Fruit fly (Drosophila melanogaster) whole organism, embryonic: ENCODE results near the gene eys.

Experiments used
- B-H2 ChIP-seq: fragments of 200-800 bp; sonication (Bioruptor generic); optimal IDR thresholded peaks from 2 replicates; lab custom pipeline; 2018; ENCODE audit warnings: missing biosample characterization, mild to moderate bottlenecking, missing genetic modification characterization
- CG11093 ChIP-seq: fragments of 200-800 bp; sonication (Bioruptor generic); IDR thresholded peaks from 3 replicates; pipeline ENCODE4 v1.3.6; 2022; ENCODE audit warnings: missing biosample characterization, missing genetic modification characterization
- CG11504 ChIP-seq: fragments of 200-800 bp; sonication (Bioruptor generic); optimal IDR thresholded peaks from 3 replicates; lab custom pipeline; 2019; ENCODE audit warnings: missing biosample characterization, mild to moderate bottlenecking, missing genetic modification characterization, moderate library complexity
- CG11560 ChIP-seq: fragments of 200-800 bp; sonication (Bioruptor generic); IDR thresholded peaks from 3 replicates; pipeline ENCODE4 v1.3.6; 2022; ENCODE audit warnings: missing biosample characterization, missing genetic modification characterization
- CG11696 ChIP-seq: fragments of 200-800 bp; sonication (Bioruptor generic); IDR thresholded peaks from 2 replicates; pipeline ENCODE4 v1.3.6; 2022; ENCODE audit warnings: missing biosample characterization, missing genetic modification characterization
- CG12071 ChIP-seq: fragments of 200-800 bp; sonication (Bioruptor generic); optimal IDR thresholded peaks from 3 replicates; lab custom pipeline; 2018; ENCODE audit warnings: missing biosample characterization, mild to moderate bottlenecking, missing genetic modification characterization
- CG12236 ChIP-seq: fragments of 200-800 bp; sonication (Bioruptor generic); optimal IDR thresholded peaks from 2 replicates; lab custom pipeline; 2016; ENCODE audit warnings: missing biosample characterization, missing genetic modification characterization
- CG12299 ChIP-seq: fragments of 200-800 bp; sonication (Bioruptor generic); optimal IDR thresholded peaks from 2 replicates; lab custom pipeline; 2018; ENCODE audit warnings: missing biosample characterization, mild to moderate bottlenecking, missing genetic modification characterization
- CG14441 ChIP-seq: fragments of 200-800 bp; sonication (Bioruptor generic); IDR thresholded peaks from 2 replicates; pipeline ENCODE4 v1.3.6; 2022; ENCODE audit warnings: missing biosample characterization, missing genetic modification characterization
- CG18599 ChIP-seq: fragments of 200-800 bp; sonication (Bioruptor generic); optimal IDR thresholded peaks from 3 replicates; lab custom pipeline; 2017; ENCODE audit warnings: missing biosample characterization, missing genetic modification characterization, mild to moderate bottlenecking, moderate library complexity, missing genetic modification reagents
- CG2116 ChIP-seq: fragments of 200-800 bp; sonication (Bioruptor generic); optimal IDR thresholded peaks from 3 replicates; lab custom pipeline; 2018; ENCODE audit warnings: missing biosample characterization, mild to moderate bottlenecking, missing genetic modification characterization
- CG2712 ChIP-seq: fragments of 200-800 bp; optimal IDR thresholded peaks from 3 replicates; lab custom pipeline; 2019; ENCODE audit warnings: missing biosample characterization, mild to moderate bottlenecking, missing genetic modification characterization, moderate library complexity
- CG30403 ChIP-seq: fragments of 200-800 bp; sonication (Bioruptor generic); optimal IDR thresholded peaks from 3 replicates; lab custom pipeline; 2016; ENCODE audit warnings: missing biosample characterization, missing genetic modification characterization
- CG3163 ChIP-seq: fragments of 200-800 bp; sonication (Bioruptor generic); optimal IDR thresholded peaks from 3 replicates; lab custom pipeline; 2016; ENCODE audit warnings: missing biosample characterization, missing genetic modification characterization
- CG3407 ChIP-seq: fragments of 200-800 bp; sonication (Bioruptor generic); optimal IDR thresholded peaks from 2 replicates; lab custom pipeline; 2018; ENCODE audit warnings: missing biosample characterization, mild to moderate bottlenecking, missing genetic modification characterization
- CG34376 ChIP-seq: fragments of 200-800 bp; sonication (Bioruptor generic); optimal IDR thresholded peaks from 2 replicates; lab custom pipeline; 2018; ENCODE audit warnings: missing biosample characterization, mild to moderate bottlenecking, missing genetic modification characterization
- CG3838 ChIP-seq: fragments of 200-800 bp; sonication (Bioruptor generic); optimal IDR thresholded peaks from 3 replicates; lab custom pipeline; 2016; ENCODE audit warnings: missing biosample characterization, missing genetic modification characterization
- CG3847 ChIP-seq: fragments of 200-800 bp; sonication (Bioruptor generic); IDR thresholded peaks from 2 replicates; pipeline ENCODE4 v1.3.6; 2022; ENCODE audit warnings: missing biosample characterization, missing genetic modification characterization
- CG5180 ChIP-seq: fragments of 200-800 bp; sonication (Bioruptor generic); optimal IDR thresholded peaks from 3 replicates; lab custom pipeline; 2017; ENCODE audit warnings: missing biosample characterization, missing genetic modification characterization, mild to moderate bottlenecking, moderate library complexity, missing genetic modification reagents
- CG6791 ChIP-seq: fragments of 200-800 bp; sonication (Bioruptor generic); IDR thresholded peaks from 3 replicates; pipeline ENCODE4 v1.3.6; 2022; ENCODE audit warnings: missing biosample characterization, missing genetic modification characterization; ENCODE audit not compliant: partially characterized antibody
- CG7372 ChIP-seq: fragments of 200-800 bp; sonication (Bioruptor generic); IDR thresholded peaks from 2 replicates; pipeline ENCODE4 v1.3.6; 2022; ENCODE audit warnings: missing biosample characterization, missing genetic modification characterization
- CG9727 ChIP-seq: fragments of 200-800 bp; sonication (Bioruptor generic); optimal IDR thresholded peaks from 3 replicates; lab custom pipeline; 2017; ENCODE audit warnings: missing biosample characterization, mild to moderate bottlenecking, missing genetic modification characterization
- Deaf1 ChIP-seq: fragments of 200-800 bp; optimal IDR thresholded peaks from 3 replicates; lab custom pipeline; 2019; ENCODE audit warnings: missing biosample characterization, mild to moderate bottlenecking, missing genetic modification characterization, moderate library complexity
- Dip3 ChIP-seq: fragments of 200-800 bp; sonication (Bioruptor generic); optimal IDR thresholded peaks from 3 replicates; lab custom pipeline; 2016; ENCODE audit warnings: missing biosample characterization, missing genetic modification characterization
- Doc3 ChIP-seq: fragments of 200-800 bp; sonication (Bioruptor generic); IDR thresholded peaks from 3 replicates; pipeline ENCODE4 v1.3.6; 2022; ENCODE audit warnings: missing biosample characterization, missing genetic modification characterization; ENCODE audit not compliant: partially characterized antibody
- Eip74EF ChIP-seq, 2 experiments: fragments of 200-800 bp in 1 of 2; fragments of >200 bp in 1 of 2; sonication (Bioruptor generic) in 1 of 2; optimal IDR thresholded peaks; 2 replicates each; lab custom pipeline; 2017 to 2019; ENCODE audit warnings: missing biosample characterization in 2 of 2, missing genetic modification characterization in 2 of 2, mild to moderate bottlenecking in 1 of 2, moderate library complexity in 1 of 2
- H15 ChIP-seq: fragments of 200-800 bp; sonication (Bioruptor generic); IDR thresholded peaks from 3 replicates; pipeline ENCODE4 v1.3.6; 2022; ENCODE audit warnings: missing biosample characterization, missing genetic modification characterization
- Hand ChIP-seq: fragments of 200-800 bp; sonication (Bioruptor generic); optimal IDR thresholded peaks from 2 replicates; lab custom pipeline; 2017; ENCODE audit warnings: mild to moderate bottlenecking, missing biosample characterization, missing genetic modification reagents, missing genetic modification characterization
- Hr39 ChIP-seq: fragments of >200 bp; optimal IDR thresholded peaks from 2 replicates; lab custom pipeline; 2017
- Hr78 ChIP-seq, 2 experiments: fragments of 200-800 bp in 1 of 2; fragments of >200 bp in 1 of 2; sonication (Bioruptor generic) in 1 of 2; optimal IDR thresholded peaks; 2 replicates each; lab custom pipeline; 2017 to 2019; ENCODE audit warnings: missing biosample characterization in 2 of 2, missing genetic modification characterization in 2 of 2, mild to moderate bottlenecking in 1 of 2, moderate library complexity in 1 of 2
- Myb ChIP-seq: fragments of 200-800 bp; sonication (Bioruptor generic); optimal IDR thresholded peaks from 2 replicates; lab custom pipeline; 2016; ENCODE audit warnings: missing biosample characterization, missing genetic modification characterization
- Neu2 ChIP-seq: fragments of 200-800 bp; sonication (Bioruptor generic); optimal IDR thresholded peaks from 3 replicates; lab custom pipeline; 2016; ENCODE audit warnings: missing biosample characterization, missing genetic modification characterization, borderline replicate concordance
- Trl ChIP-seq, 3 experiments: fragments of >200 bp in 2 of 3; fragments of 200-800 bp in 1 of 3; sonication (Bioruptor generic) in 1 of 3; optimal IDR thresholded peaks; 2 replicates in 1 of 3; 3 replicates in 2 of 3; lab custom pipeline; 2016 to 2017; ENCODE audit warnings: missing biosample characterization in 1 of 3, missing genetic modification characterization in 1 of 3
- Usf ChIP-seq: fragments of 200-800 bp; sonication (Bioruptor generic); optimal IDR thresholded peaks from 2 replicates; lab custom pipeline; 2017; ENCODE audit warnings: missing genotype, missing biosample characterization, missing genetic modification characterization
- abd-A ChIP-seq: fragments of 200-800 bp; sonication (Bioruptor generic); optimal IDR thresholded peaks from 3 replicates; lab custom pipeline; 2019; ENCODE audit warnings: missing biosample characterization, mild to moderate bottlenecking, missing genetic modification characterization, moderate library complexity
- amos ChIP-seq: fragments of 200-800 bp; sonication (Bioruptor generic); IDR thresholded peaks from 2 replicates; pipeline ENCODE4 v1.3.6; 2022; ENCODE audit warnings: missing biosample characterization, missing genetic modification characterization; ENCODE audit not compliant: partially characterized antibody
- ci ChIP-seq: fragments of 200-800 bp; sonication (Bioruptor generic); IDR thresholded peaks from 3 replicates; pipeline ENCODE4 v1.3.6; 2022; ENCODE audit warnings: missing biosample characterization, missing genetic modification characterization
- croc ChIP-seq: fragments of 200-800 bp; sonication (Bioruptor generic); conservative IDR thresholded peaks from 3 replicates; pipeline ENCODE4 v1.3.6; 2022; ENCODE audit warnings: missing biosample characterization, missing genetic modification characterization
- da ChIP-seq: fragments of 200-800 bp; sonication (Bioruptor generic); optimal IDR thresholded peaks from 2 replicates; lab custom pipeline; 2016; ENCODE audit warnings: missing biosample characterization, missing genetic modification characterization
- dmrt99B ChIP-seq: fragments of 200-800 bp; sonication (Bioruptor generic); optimal IDR thresholded peaks from 2 replicates; lab custom pipeline; 2018; ENCODE audit warnings: missing biosample characterization, mild to moderate bottlenecking, missing genetic modification characterization, moderate library complexity
- dpn ChIP-seq, 2 experiments: fragments of 200-800 bp; sonication (Bioruptor generic); optimal IDR thresholded peaks; 3 replicates each; lab custom pipeline; 2016; ENCODE audit warnings: missing biosample characterization in 2 of 2, missing genetic modification characterization in 2 of 2
- ems ChIP-seq: fragments of 200-800 bp; sonication (Bioruptor generic); optimal IDR thresholded peaks from 3 replicates; lab custom pipeline; 2016; ENCODE audit warnings: missing biosample characterization, missing genetic modification characterization
- kay ChIP-seq: fragments of 200-800 bp; sonication (Bioruptor generic); optimal IDR thresholded peaks from 2 replicates; lab custom pipeline; 2016; ENCODE audit warnings: missing biosample characterization, missing genetic modification characterization
- pho ChIP-seq: fragments of 200-800 bp; sonication (Bioruptor generic); optimal IDR thresholded peaks from 2 replicates; lab custom pipeline; 2016; ENCODE audit warnings: missing biosample characterization, missing genetic modification characterization
- psq ChIP-seq: fragments of 200-800 bp; sonication (Bioruptor generic); optimal IDR thresholded peaks from 2 replicates; lab custom pipeline; 2017; ENCODE audit warnings: missing biosample characterization, missing genetic modification characterization
- sd ChIP-seq: fragments of 200-800 bp; sonication (Bioruptor generic); optimal IDR thresholded peaks from 3 replicates; lab custom pipeline; 2018; ENCODE audit warnings: missing biosample characterization, mild to moderate bottlenecking, missing genetic modification characterization, moderate library complexity
- sens ChIP-seq: fragments of 200-800 bp; sonication (Bioruptor generic); peaks from one replicate; lab custom pipeline; 2016; ENCODE audit warnings: missing biosample characterization, missing genetic modification characterization
- sim ChIP-seq: fragments of 200-800 bp; sonication (Bioruptor generic); IDR thresholded peaks from 2 replicates; pipeline ENCODE4 v1.3.6; 2022; ENCODE audit warnings: missing biosample characterization, missing genetic modification characterization
- stwl ChIP-seq: fragments of 200-800 bp; sonication (Bioruptor generic); optimal IDR thresholded peaks from 3 replicates; lab custom pipeline; 2018; ENCODE audit warnings: missing biosample characterization, mild to moderate bottlenecking, missing genetic modification characterization, moderate library complexity
- zen2 ChIP-seq: fragments of 200-800 bp; sonication (Bioruptor generic); IDR thresholded peaks from 3 replicates; pipeline ENCODE4 v1.3.6; 2022; ENCODE audit warnings: missing biosample characterization, missing genetic modification characterization; ENCODE audit not compliant: partially characterized antibody
- zfh1 ChIP-seq: fragments of 200-800 bp; sonication (Bioruptor generic); IDR thresholded peaks from 3 replicates; pipeline ENCODE4 v1.3.6; 2022; ENCODE audit warnings: missing biosample characterization, missing genetic modification characterization

Gene eys

dm6 chr2L:2382971-2383370 is 71.5 kb downstream of the eys start, which contains the start of gene PIG-Wa (continued):
- TF ChIP-seq CG11696 (GFP tag; lab: Robert Waterston, UW): no peak
- no peak for TF ChIP-seq CG9727 (GFP tag; lab: Kevin White, UChicago)
- TF ChIP-seq CG3838: no peak
- TF ChIP-seq CG14441 (GFP tag; lab: Robert Waterston, UW): no peak
- no peak for TF ChIP-seq Doc3 (GFP tag; lab: Robert Waterston, UW)
- no peak for TF ChIP-seq H15
- peak; percentile 64 for TF ChIP-seq amos (GFP tag; lab: Robert Waterston, UW)
- peak; percentile 56 for TF ChIP-seq sd (tag; lab: Kevin White, UChicago)
- TF ChIP-seq sim: no peak
- peak; percentile 94 for TF ChIP-seq stwl (tag; lab: Kevin White, UChicago)
- no peak for TF ChIP-seq Eip74EF (GFP tag; optimal IDR thresholded peaks at IDR 0.05; lab: Kevin White, UChicago)
- TF ChIP-seq kay (GFP tag; lab: Kevin White, UChicago): no peak
- no peak for TF ChIP-seq CG5180 (GFP tag; lab: Kevin White, UChicago)
- TF ChIP-seq CG18599 (GFP tag; lab: Kevin White, UChicago): no peak
- TF ChIP-seq ci (GFP tag; lab: Robert Waterston, UW): no peak; the same call in 2 of the 3 replicates
- no peak for TF ChIP-seq abd-A (tag; lab: Kevin White, UChicago)
- no peak for TF ChIP-seq Usf (GFP tag; lab: Kevin White, UChicago)
- peak; percentile 13 for TF ChIP-seq CG11504
- TF ChIP-seq B-H2 (GFP tag; lab: Kevin White, UChicago): no peak
- TF ChIP-seq croc (GFP tag; lab: Robert Waterston, UW): no peak
- TF ChIP-seq CG3407 (GFP tag; lab: Kevin White, UChicago): no peak
- peak; percentile 62; the same call in 1 of the 3 replicates for TF ChIP-seq CG6791 (GFP tag; lab: Robert Waterston, UW)
- TF ChIP-seq zen2 (GFP tag; lab: Robert Waterston, UW): no peak; the same call in 2 of the 3 replicates
- TF ChIP-seq Hr39 (lab: Kevin White, UChicago): no peak
- no peak for TF ChIP-seq CG2712
- no peak for TF ChIP-seq ems (GFP tag; lab: Kevin White, UChicago)
- no peak for TF ChIP-seq da (GFP tag; lab: Kevin White, UChicago)
- no peak for TF ChIP-seq Hr78 (GFP tag; optimal IDR thresholded peaks at IDR 0.05; lab: Kevin White, UChicago)
- TF ChIP-seq CG30403: no peak
- TF ChIP-seq dpn (GFP tag; optimal IDR thresholded peaks at IDR 0.05; lab: Kevin White, UChicago): peak in 1 of 2 experiments; percentile 11
- TF ChIP-seq Neu2 (GFP tag; lab: Kevin White, UChicago): no peak
- TF ChIP-seq zfh1 (GFP tag; lab: Robert Waterston, UW): 0 out of 3 replicates have a peak, but pooled peaks have one; percentile 31
- no peak for TF ChIP-seq CG7372 (GFP tag; lab: Robert Waterston, UW)
- no peak for TF ChIP-seq Dip3
- TF ChIP-seq sens (GFP tag; lab: Kevin White, UChicago): peak; percentile 63
- peak; percentile 31 for TF ChIP-seq CG2116 (GFP tag; lab: Kevin White, UChicago)
- TF ChIP-seq psq (GFP tag; lab: Kevin White, UChicago): no peak
- TF ChIP-seq Hand (GFP tag; lab: Kevin White, UChicago): no peak
- TF ChIP-seq CG12071: no peak
- no peak for TF ChIP-seq dmrt99B (tag; lab: Kevin White, UChicago)
- no peak for TF ChIP-seq CG12236 (GFP tag; lab: Kevin White, UChicago)
- no peak for TF ChIP-seq CG34376 (GFP tag; lab: Kevin White, UChicago)
- TF ChIP-seq CG11560: no peak
- no peak for TF ChIP-seq pho (GFP tag; lab: Kevin White, UChicago)
- TF ChIP-seq CG12299: no peak
- peak; percentile 54 for TF ChIP-seq CG3847 (GFP tag; lab: Robert Waterston, UW)
- no peak for TF ChIP-seq CG11093 (GFP tag; lab: Robert Waterston, UW)
- no peak for TF ChIP-seq Trl (optimal IDR thresholded peaks at IDR 0.05; lab: Kevin White, UChicago)
- peak; percentile 5 for TF ChIP-seq Trl (GFP tag; optimal IDR thresholded peaks at IDR 0.05; lab: Kevin White, UChicago)
- peak; percentile 86 for TF ChIP-seq Myb (GFP tag; lab: Kevin White, UChicago)
- no peak for TF ChIP-seq Deaf1 (tag; lab: Kevin White, UChicago)
- TF ChIP-seq CG3163: no peak
